Worm (Caenorhabditis elegans) whole organism, L4 larva: ENCODE data around the gene vha-7.

ENCODE experiments used
- ceh-28 ChIP-seq: fragments of 150-350 bp; optimal IDR thresholded peaks from 2 replicates; lab custom pipeline; 2014; ENCODE audit warnings: missing biosample characterization, missing genetic modification reagents, missing genetic modification characterization
- ceh-82 ChIP-seq: sonication (generic microtip); optimal IDR thresholded peaks from 2 replicates; lab custom pipeline; 2017; ENCODE audit warnings: missing biosample characterization, missing genetic modification characterization
- lim-7 ChIP-seq: fragments of 200-800 bp; sonication (Bioruptor generic); IDR thresholded peaks from 2 replicates; pipeline ENCODE4 v1.3.6; 2022; ENCODE audit warnings: missing genetic modification characterization, missing compliant biosample characterization
- mdt-29 ChIP-seq: fragments of 200-800 bp; sonication (Bioruptor generic); IDR thresholded peaks from 2 replicates; pipeline ENCODE4 v1.3.6; 2022; ENCODE audit warnings: missing genetic modification reagents, missing genetic modification characterization, missing compliant biosample characterization
- mes-2 ChIP-seq: sonication (generic microtip); optimal IDR thresholded peaks from 2 replicates; lab custom pipeline; 2016; ENCODE audit warnings: missing genotype, mild to moderate bottlenecking, missing genetic modification characterization, missing compliant biosample characterization; ENCODE audit not compliant: poor library complexity, severe bottlenecking
- nhr-48 ChIP-seq: sonication (generic microtip); optimal IDR thresholded peaks from 2 replicates; lab custom pipeline; 2016; ENCODE audit warnings: mild to moderate bottlenecking, missing genetic modification characterization, missing compliant biosample characterization
- ztf-11 ChIP-seq: fragments of 150-350 bp; optimal IDR thresholded peaks from 2 replicates; lab custom pipeline; 2014; ENCODE audit warnings: missing biosample characterization, missing genetic modification characterization

DNA sequence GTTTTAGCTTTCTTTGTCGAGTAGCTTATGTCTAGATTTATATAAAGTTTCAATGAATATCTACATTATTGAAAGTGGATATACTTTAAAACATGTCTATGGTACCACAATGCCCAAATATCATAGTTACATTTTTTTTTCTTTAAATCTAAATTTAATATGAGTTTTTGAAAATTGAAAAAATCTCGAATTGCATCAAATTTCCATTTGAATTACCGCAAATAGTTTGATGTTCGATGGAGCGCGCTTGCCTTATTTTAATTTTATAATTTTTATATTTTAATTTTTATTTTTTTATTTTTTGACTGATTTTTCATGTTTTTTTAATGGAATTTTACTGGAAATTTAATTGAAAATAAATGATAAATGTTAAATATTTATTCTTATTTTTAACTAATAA, 34.4 kb downstream of the vha-7 start, which contains the start of gene T23B5.4:
- TF ChIP-seq nhr-48 (tag; lab: Kevin White, UChicago) (no peak), lim-7 (GFP tag; lab: Robert Waterston, UW) (no peak), mes-2 (no peak), ceh-28 (tag; lab: Kevin White, UChicago) (no peak), ceh-82 (no peak), mdt-29 (no peak), ztf-11 (tag; lab: Kevin White, UChicago) (no peak)
